Fruit fly (Drosophila melanogaster) whole organism, adult: ENCODE results near the gene Rpn11.

Experiments used
- CG11617 ChIP-seq: fragments of 200-800 bp; sonication (Bioruptor generic); optimal IDR thresholded peaks from 2 replicates; lab custom pipeline; 2017; ENCODE audit warnings: mild to moderate bottlenecking, missing biosample characterization, missing genetic modification reagents, missing genetic modification characterization
- CG12768 ChIP-seq: fragments of 200-800 bp; sonication (Bioruptor generic); optimal IDR thresholded peaks from 2 replicates; lab custom pipeline; 2017; ENCODE audit warnings: missing biosample characterization, missing genetic modification characterization, mild to moderate bottlenecking, moderate library complexity, missing genetic modification reagents
- CG14711 ChIP-seq: fragments of 200-800 bp; sonication (Bioruptor generic); optimal IDR thresholded peaks from 2 replicates; lab custom pipeline; 2018; ENCODE audit warnings: missing biosample characterization, mild to moderate bottlenecking, missing genetic modification characterization, moderate library complexity
- CG1620 ChIP-seq: fragments of 200-800 bp; sonication (Bioruptor generic); optimal IDR thresholded peaks from 2 replicates; lab custom pipeline; 2016; ENCODE audit warnings: missing biosample characterization, missing genetic modification characterization
- CG33017 ChIP-seq: fragments of 200-800 bp; sonication (Bioruptor generic); optimal IDR thresholded peaks from 2 replicates; lab custom pipeline; 2018; ENCODE audit warnings: missing biosample characterization, mild to moderate bottlenecking, missing genetic modification characterization, moderate library complexity
- CG5204 ChIP-seq: fragments of 200-800 bp; sonication (Bioruptor generic); optimal IDR thresholded peaks from 2 replicates; lab custom pipeline; 2016; ENCODE audit warnings: missing biosample characterization, missing genetic modification characterization
- CG7045 ChIP-seq: fragments of 200-800 bp; sonication (Bioruptor generic); optimal IDR thresholded peaks from 2 replicates; lab custom pipeline; 2017; ENCODE audit warnings: missing biosample characterization, mild to moderate bottlenecking, missing genetic modification characterization
- CG7101 ChIP-seq: fragments of 200-800 bp; sonication (Bioruptor generic); optimal IDR thresholded peaks from 2 replicates; lab custom pipeline; 2018; ENCODE audit warnings: missing biosample characterization, mild to moderate bottlenecking, missing genetic modification characterization, moderate library complexity
- Clk ChIP-seq: fragments of 200-800 bp; sonication (Bioruptor generic); optimal IDR thresholded peaks from 2 replicates; lab custom pipeline; 2017; ENCODE audit warnings: missing biosample characterization, missing genetic modification characterization
- Crg-1 ChIP-seq: fragments of 200-800 bp; sonication (Bioruptor generic); optimal IDR thresholded peaks from 2 replicates; lab custom pipeline; 2016; ENCODE audit warnings: missing biosample characterization, missing genetic modification characterization
- Hr96 ChIP-seq: fragments of 200-800 bp; sonication (Bioruptor generic); optimal IDR thresholded peaks from 2 replicates; lab custom pipeline; 2016; ENCODE audit warnings: missing biosample characterization, missing genetic modification characterization
- Mnt ChIP-seq: fragments of 200-800 bp; sonication (Bioruptor generic); optimal IDR thresholded peaks from 2 replicates; lab custom pipeline; 2016; ENCODE audit warnings: missing biosample characterization, mild to moderate bottlenecking, missing genetic modification characterization
- bab1 ChIP-seq: fragments of 200-800 bp; sonication (Bioruptor generic); optimal IDR thresholded peaks from 3 replicates; lab custom pipeline; 2019; ENCODE audit warnings: missing biosample characterization, mild to moderate bottlenecking, missing genetic modification characterization, moderate library complexity
- cic ChIP-seq: fragments of 200-800 bp; sonication (Bioruptor generic); optimal IDR thresholded peaks from 2 replicates; lab custom pipeline; 2017; ENCODE audit warnings: missing biosample characterization, mild to moderate bottlenecking, missing genetic modification characterization, moderate library complexity
- cnc ChIP-seq, 2 experiments: fragments of >200 bp; optimal IDR thresholded peaks; 2 replicates each; lab custom pipeline; 2017
- kay ChIP-seq: fragments of 200-800 bp; sonication (Bioruptor generic); peaks from one replicate; lab custom pipeline; 2016; ENCODE audit warnings: missing biosample characterization, missing genetic modification characterization, borderline replicate concordance
- ovo ChIP-seq: fragments of 200-800 bp; sonication (Bioruptor generic); optimal IDR thresholded peaks from 2 replicates; lab custom pipeline; 2016; ENCODE audit warnings: missing biosample characterization, missing genetic modification characterization
- pad ChIP-seq: fragments of 200-800 bp; sonication (Bioruptor generic); optimal IDR thresholded peaks from 3 replicates; lab custom pipeline; 2017; ENCODE audit warnings: missing biosample characterization, missing genetic modification characterization, mild to moderate bottlenecking, moderate library complexity, missing genetic modification reagents
- tj ChIP-seq: fragments of 200-800 bp; sonication (Bioruptor generic); optimal IDR thresholded peaks from 3 replicates; lab custom pipeline; 2017; ENCODE audit warnings: missing biosample characterization, mild to moderate bottlenecking, missing genetic modification characterization, moderate library complexity
- toe ChIP-seq: fragments of 200-800 bp; sonication (Bioruptor generic); optimal IDR thresholded peaks from 2 replicates; lab custom pipeline; 2016; ENCODE audit warnings: missing biosample characterization, missing genetic modification characterization

Gene Rpn11

DNA sequence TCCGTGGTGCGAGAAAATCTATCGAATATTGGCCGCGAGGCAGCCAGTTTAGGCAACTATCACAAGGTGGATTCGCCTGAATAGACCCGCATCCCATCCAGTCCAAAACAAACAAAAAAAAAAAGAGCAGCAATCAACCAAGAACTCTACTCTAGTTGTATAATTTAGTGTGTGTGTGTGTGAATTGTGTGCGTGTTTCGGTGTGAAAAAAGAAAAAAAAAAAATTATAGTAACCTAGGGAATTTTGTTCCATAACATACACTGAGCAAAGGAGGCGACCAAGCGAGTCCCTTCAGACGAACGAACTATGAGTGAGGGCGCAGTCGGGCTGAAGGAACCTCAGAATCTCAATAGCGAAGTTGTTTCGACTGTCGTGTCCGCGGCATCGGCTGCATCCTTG, 13.3 kb downstream of the Rpn11 start:
- TF ChIP-seq bab1 (GFP tag; lab: Kevin White, UChicago), result no peak
- no peak for TF ChIP-seq CG12768 (GFP tag; lab: Kevin White, UChicago)
- no peak for TF ChIP-seq tj (GFP tag; lab: Kevin White, UChicago)
- TF ChIP-seq CG33017 (tag; lab: Kevin White, UChicago), result no peak
- no peak for TF ChIP-seq CG5204
- no peak for TF ChIP-seq pad (GFP tag; lab: Kevin White, UChicago)
- no peak for TF ChIP-seq CG7101
- TF ChIP-seq Mnt, result no peak
- no peak for TF ChIP-seq Crg-1
- TF ChIP-seq cnc (optimal IDR thresholded peaks at IDR 0.05; lab: Kevin White, UChicago), result no peak
- TF ChIP-seq toe, result no peak
- TF ChIP-seq CG1620 (GFP tag; lab: Kevin White, UChicago), result no peak

DNA sequence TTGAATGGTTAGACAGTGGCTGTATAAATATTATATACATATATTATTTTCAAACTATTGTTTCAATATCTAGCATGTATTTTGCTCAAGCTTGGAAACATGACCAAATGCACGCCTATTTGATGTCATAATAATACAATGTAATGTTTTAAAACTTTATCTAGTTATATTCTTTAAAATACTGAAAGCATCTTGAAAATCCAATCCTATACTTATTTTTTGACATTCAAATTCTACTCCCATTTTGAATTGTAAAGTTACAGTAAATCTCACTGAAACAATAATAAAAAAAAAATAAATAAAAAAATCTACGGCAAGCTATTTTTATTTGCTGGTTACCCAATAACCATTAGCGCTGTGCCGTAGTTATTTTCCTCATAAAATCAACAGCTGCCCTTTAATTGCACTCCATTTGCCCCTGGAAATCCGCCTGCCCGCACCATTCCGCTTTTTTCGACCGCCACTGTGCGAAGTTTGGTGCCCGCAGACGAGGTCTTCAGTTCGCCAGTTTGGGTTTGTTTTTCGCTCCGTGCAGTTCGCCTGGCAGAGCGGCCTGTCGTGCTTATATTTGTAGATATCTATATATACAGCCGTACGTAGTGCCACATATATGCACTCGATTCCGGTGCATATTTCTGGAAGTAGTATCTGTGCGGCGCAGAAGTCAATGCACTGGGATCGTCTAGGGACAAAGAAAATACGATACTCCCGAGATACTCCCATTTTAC, 14.5 kb downstream of the Rpn11 start:
- peak; percentile 34 for TF ChIP-seq Crg-1
- no peak for TF ChIP-seq bab1 (GFP tag; lab: Kevin White, UChicago)
- TF ChIP-seq CG33017 (tag; lab: Kevin White, UChicago), result peak; percentile 57
- TF ChIP-seq pad (GFP tag; lab: Kevin White, UChicago), result peak; percentile 18
- peak; percentile 10 for TF ChIP-seq CG12768 (GFP tag; lab: Kevin White, UChicago)
- peak; percentile 13 for TF ChIP-seq cic (GFP tag; lab: Kevin White, UChicago)
- no peak for TF ChIP-seq Hr96 (GFP tag; lab: Kevin White, UChicago)
- TF ChIP-seq CG5204, result peak; percentile 15
- TF ChIP-seq tj (GFP tag; lab: Kevin White, UChicago), result peak; percentile 26
- TF ChIP-seq CG14711 (tag; lab: Kevin White, UChicago), result no peak
- no peak for TF ChIP-seq Clk (GFP tag; lab: Kevin White, UChicago)
- TF ChIP-seq cnc (optimal IDR thresholded peaks at IDR 0.05; lab: Kevin White, UChicago), result no peak
- peak; percentile 66 for TF ChIP-seq kay (GFP tag; lab: Kevin White, UChicago)
- peak; percentile 4 for TF ChIP-seq CG1620 (GFP tag; lab: Kevin White, UChicago)
- peak; percentile 33 for TF ChIP-seq Mnt
- TF ChIP-seq CG7045 (GFP tag; lab: Kevin White, UChicago), result no peak
- TF ChIP-seq toe, result no peak
- peak; percentile 48 for TF ChIP-seq CG7101
- peak; percentile 58 for TF ChIP-seq ovo (GFP tag; lab: Kevin White, UChicago)
- TF ChIP-seq CG11617 (GFP tag; lab: Kevin White, UChicago), result peak; percentile 57

DNA sequence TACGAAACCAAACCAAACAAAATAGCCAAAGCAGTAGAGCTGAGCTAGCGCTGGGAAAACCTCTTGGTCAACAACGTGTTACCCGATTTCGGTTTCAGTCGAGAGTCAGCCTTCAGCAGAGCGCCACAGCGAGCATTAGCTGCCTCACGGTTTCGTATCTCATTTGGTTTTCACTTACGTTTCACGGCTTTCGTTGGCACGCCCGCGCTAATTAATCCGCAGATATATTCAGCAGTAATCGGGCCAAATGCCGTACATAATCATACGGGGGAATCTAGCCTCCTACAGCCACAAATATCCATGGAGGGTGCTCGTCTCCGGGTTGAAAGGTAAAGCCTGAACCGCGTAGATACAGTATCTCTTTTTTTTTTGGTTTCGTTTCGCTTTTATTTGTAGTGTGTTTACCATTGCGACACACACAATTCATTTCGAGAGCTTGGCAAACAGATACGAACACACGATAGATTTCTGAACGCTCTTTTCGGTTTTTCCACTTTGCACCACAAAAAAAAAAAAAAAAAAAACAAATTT, 15.2 kb downstream of the Rpn11 start, which contains the start of gene CG31650:
Gene CG31650, minus strand, starts transcription at position 352 of the 531 bp plus-strand sequence.
- TF ChIP-seq Hr96 (GFP tag; lab: Kevin White, UChicago), result no peak
- TF ChIP-seq CG11617 (GFP tag; lab: Kevin White, UChicago), result no peak
- TF ChIP-seq bab1 (GFP tag; lab: Kevin White, UChicago), result no peak
- no peak for TF ChIP-seq cic (GFP tag; lab: Kevin White, UChicago)
- TF ChIP-seq Crg-1, result no peak
- TF ChIP-seq cnc (optimal IDR thresholded peaks at IDR 0.05; lab: Kevin White, UChicago), result no peak
- TF ChIP-seq CG12768 (GFP tag; lab: Kevin White, UChicago), result no peak
- no peak for TF ChIP-seq CG1620 (GFP tag; lab: Kevin White, UChicago)
- no peak for TF ChIP-seq kay (GFP tag; lab: Kevin White, UChicago)
- TF ChIP-seq tj (GFP tag; lab: Kevin White, UChicago), result no peak
- no peak for TF ChIP-seq CG7101
- TF ChIP-seq Clk (GFP tag; lab: Kevin White, UChicago), result no peak
- no peak for TF ChIP-seq ovo (GFP tag; lab: Kevin White, UChicago)
- no peak for TF ChIP-seq toe

DNA sequence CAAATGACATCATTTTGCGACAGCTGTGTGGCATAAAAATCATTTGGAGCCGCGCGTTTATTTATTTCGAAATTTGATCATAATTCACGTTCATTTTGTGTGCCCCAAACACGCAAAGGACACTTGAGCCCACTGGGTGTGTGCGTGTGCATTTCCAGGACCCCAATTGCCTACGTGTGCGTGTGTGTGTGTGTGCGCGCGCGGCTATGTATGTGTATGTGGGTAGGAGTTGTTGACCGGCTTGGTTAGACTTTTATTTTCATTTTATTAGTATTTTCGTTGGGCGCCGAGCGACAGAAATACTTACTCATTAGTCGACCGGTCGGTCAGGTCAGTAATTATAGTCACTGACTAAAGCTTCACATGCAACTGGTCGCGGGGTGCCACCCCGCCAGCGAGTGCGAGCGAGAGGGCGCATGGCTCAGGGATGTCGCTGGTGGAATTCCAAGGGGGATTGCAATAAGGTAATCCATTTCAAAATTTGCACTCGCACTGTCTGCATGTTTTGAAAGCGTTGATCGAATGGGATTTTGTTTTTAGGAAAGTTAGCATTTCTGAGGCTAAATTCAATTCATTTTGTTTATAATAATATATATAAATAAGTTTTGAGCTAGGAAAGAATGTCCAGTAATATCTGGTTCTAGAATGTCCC, 16.0 kb downstream of the Rpn11 start:
- TF ChIP-seq ovo (GFP tag; lab: Kevin White, UChicago) (no peak), CG11617 (GFP tag; lab: Kevin White, UChicago) (no peak), CG5204 (peak; percentile 30), pad (GFP tag; lab: Kevin White, UChicago) (no peak), CG7045 (GFP tag; lab: Kevin White, UChicago) (peak; percentile 59), Crg-1 (no peak), cnc (optimal IDR thresholded peaks at IDR 0.05; lab: Kevin White, UChicago) (no peak), tj (GFP tag; lab: Kevin White, UChicago) (no peak), cic (GFP tag; lab: Kevin White, UChicago) (no peak), bab1 (GFP tag; lab: Kevin White, UChicago) (no peak), kay (GFP tag; lab: Kevin White, UChicago) (no peak), Hr96 (GFP tag; lab: Kevin White, UChicago) (no peak), Mnt (peak; percentile 12), CG33017 (tag; lab: Kevin White, UChicago) (no peak), CG12768 (GFP tag; lab: Kevin White, UChicago) (peak; percentile 40), CG14711 (tag; lab: Kevin White, UChicago) (peak; percentile 22), CG7101 (peak; percentile 6), toe (no peak), CG1620 (GFP tag; lab: Kevin White, UChicago) (no peak), Clk (GFP tag; lab: Kevin White, UChicago) (no peak)

DNA sequence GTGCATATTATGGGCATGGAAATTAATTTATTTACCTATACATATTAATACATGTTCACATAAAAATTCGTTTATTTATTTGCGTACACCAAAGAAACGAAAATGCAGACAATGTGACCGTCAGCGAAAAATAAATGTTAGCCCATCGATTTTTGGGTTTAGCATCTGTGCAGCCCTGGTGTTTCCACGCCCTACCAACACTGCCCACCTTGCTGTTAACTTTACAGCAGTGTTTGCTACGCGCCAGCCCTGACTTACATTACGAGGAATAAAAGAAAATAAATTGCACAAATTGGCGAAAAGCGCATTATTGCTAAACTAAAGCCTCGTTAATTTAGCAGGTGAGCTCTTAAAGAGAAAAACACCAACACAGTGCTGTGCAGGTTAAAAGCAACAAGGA, 16.5 kb downstream of the Rpn11 start, which contains the start of the genes CG33995, CG44000 and CG44001:
Gene CG33995, plus strand, starts transcription at position 228 of the 400 bp plus-strand sequence.
Gene CG44000, plus strand, starts transcription at position 228 of the 400 bp plus-strand sequence.
Gene CG44001, plus strand, starts transcription at position 228 of the 400 bp plus-strand sequence.
- TF ChIP-seq CG1620 (GFP tag; lab: Kevin White, UChicago), result peak; percentile 81
- peak; percentile 69 for TF ChIP-seq Hr96 (GFP tag; lab: Kevin White, UChicago)
- peak; percentile 63 for TF ChIP-seq Crg-1
- TF ChIP-seq CG7045 (GFP tag; lab: Kevin White, UChicago), result no peak
- TF ChIP-seq CG14711 (tag; lab: Kevin White, UChicago), result peak; percentile 48
- peak; percentile 69 for TF ChIP-seq bab1 (GFP tag; lab: Kevin White, UChicago)
- peak; percentile 57 for TF ChIP-seq pad (GFP tag; lab: Kevin White, UChicago)
- no peak for TF ChIP-seq kay (GFP tag; lab: Kevin White, UChicago)
- TF ChIP-seq cnc (optimal IDR thresholded peaks at IDR 0.05; lab: Kevin White, UChicago), result no peak
- TF ChIP-seq Clk (GFP tag; lab: Kevin White, UChicago), result peak; percentile 53
- no peak for TF ChIP-seq CG33017 (tag; lab: Kevin White, UChicago)
- TF ChIP-seq tj (GFP tag; lab: Kevin White, UChicago), result peak; percentile 94
- peak; percentile 20 for TF ChIP-seq cic (GFP tag; lab: Kevin White, UChicago)
- peak; percentile 70 for TF ChIP-seq CG7101
- peak; percentile 62 for TF ChIP-seq toe
- TF ChIP-seq CG11617 (GFP tag; lab: Kevin White, UChicago), result peak; percentile 22
- TF ChIP-seq Mnt, result peak; percentile 75
